Fruit fly (Drosophila melanogaster) whole organism, pupa: ENCODE results near the gene AANATL3.

Source experiments
- CG10348 ChIP-seq: fragments of 200-800 bp; sonication (Bioruptor generic); IDR thresholded peaks from 2 replicates; pipeline ENCODE4 v1.3.6; 2022; ENCODE audit warnings: missing biosample characterization, missing genetic modification characterization
- CG12605 ChIP-seq: fragments of 200-800 bp; sonication (Bioruptor generic); IDR thresholded peaks from 2 replicates; pipeline ENCODE4 v1.3.6; 2022; ENCODE audit warnings: missing biosample characterization, missing genetic modification characterization
- CG13204 ChIP-seq: fragments of 200-800 bp; sonication (Bioruptor generic); optimal IDR thresholded peaks from 2 replicates; lab custom pipeline; 2018; ENCODE audit warnings: missing biosample characterization, mild to moderate bottlenecking, missing genetic modification characterization, moderate library complexity
- CG14655 ChIP-seq: fragments of 200-800 bp; sonication (Bioruptor generic); optimal IDR thresholded peaks from 3 replicates; lab custom pipeline; 2017; ENCODE audit warnings: mild to moderate bottlenecking, missing biosample characterization, missing genetic modification reagents, missing genetic modification characterization
- CG15710 ChIP-seq: fragments of 200-800 bp; sonication (Bioruptor generic); optimal IDR thresholded peaks from 2 replicates; lab custom pipeline; 2018; ENCODE audit warnings: missing biosample characterization, mild to moderate bottlenecking, missing genetic modification characterization, moderate library complexity
- CG17806 ChIP-seq: fragments of 200-800 bp; sonication (Bioruptor generic); optimal IDR thresholded peaks from 2 replicates; lab custom pipeline; 2018; ENCODE audit warnings: missing biosample characterization, mild to moderate bottlenecking, missing genetic modification characterization, moderate library complexity
- CG32121 ChIP-seq: fragments of 200-800 bp; sonication (Bioruptor generic); IDR thresholded peaks from 2 replicates; pipeline ENCODE4 v1.3.6; 2022; ENCODE audit warnings: missing biosample characterization, missing genetic modification characterization
- CG34367 ChIP-seq: fragments of 200-800 bp; sonication (Bioruptor generic); optimal IDR thresholded peaks from 2 replicates; lab custom pipeline; 2018; ENCODE audit warnings: missing biosample characterization, mild to moderate bottlenecking, missing genetic modification characterization
- CG4496 ChIP-seq: fragments of 200-800 bp; sonication (Bioruptor generic); IDR thresholded peaks from 3 replicates; pipeline ENCODE4 v1.3.6; 2022; ENCODE audit warnings: missing biosample characterization, missing genetic modification characterization
- CG8159 ChIP-seq: fragments of 200-800 bp; sonication (Bioruptor generic); optimal IDR thresholded peaks from 3 replicates; lab custom pipeline; 2018; ENCODE audit warnings: missing biosample characterization, mild to moderate bottlenecking, missing genetic modification characterization, moderate library complexity
- CG8301 ChIP-seq: fragments of 200-800 bp; sonication (Bioruptor generic); optimal IDR thresholded peaks from 2 replicates; lab custom pipeline; 2018; ENCODE audit warnings: missing biosample characterization, mild to moderate bottlenecking, missing genetic modification characterization
- CG9948 ChIP-seq: fragments of 200-800 bp; sonication (Bioruptor generic); optimal IDR thresholded peaks from 2 replicates; lab custom pipeline; 2018; ENCODE audit warnings: missing biosample characterization, mild to moderate bottlenecking, missing genetic modification characterization, moderate library complexity
- D1 ChIP-seq: fragments of 200-800 bp; sonication (Bioruptor generic); optimal IDR thresholded peaks from 2 replicates; lab custom pipeline; 2018; ENCODE audit warnings: missing biosample characterization, mild to moderate bottlenecking, missing genetic modification characterization, moderate library complexity
- EcR ChIP-seq: fragments of 200-800 bp; sonication (Bioruptor generic); optimal IDR thresholded peaks from 3 replicates; lab custom pipeline; 2019; ENCODE audit warnings: missing biosample characterization, missing genetic modification characterization, mild to moderate bottlenecking, moderate library complexity, missing genetic modification reagents
- Ets98B ChIP-seq: fragments of 200-800 bp; sonication (Bioruptor generic); IDR thresholded peaks from 2 replicates; pipeline ENCODE4 v1.3.6; 2022; ENCODE audit warnings: missing biosample characterization, missing genetic modification characterization
- Pif1A ChIP-seq: fragments of 200-800 bp; sonication (Bioruptor generic); optimal IDR thresholded peaks from 3 replicates; lab custom pipeline; 2016; ENCODE audit warnings: missing biosample characterization, missing genetic modification characterization
- Pif1B ChIP-seq: fragments of 200-800 bp; sonication (Bioruptor generic); optimal IDR thresholded peaks from 3 replicates; lab custom pipeline; 2016; ENCODE audit warnings: missing biosample characterization, missing genetic modification characterization
- Snoo ChIP-seq: fragments of 200-800 bp; sonication (Bioruptor generic); optimal IDR thresholded peaks from 3 replicates; lab custom pipeline; 2017; ENCODE audit warnings: missing biosample characterization, mild to moderate bottlenecking, missing genetic modification characterization, inconsistent platforms
- fd96Ca ChIP-seq: fragments of 200-800 bp; sonication (Bioruptor generic); IDR thresholded peaks from 3 replicates; pipeline ENCODE4 v1.3.6; 2022; ENCODE audit warnings: missing biosample characterization, missing genetic modification characterization
- gl ChIP-seq: fragments of 200-800 bp; sonication (Bioruptor generic); optimal IDR thresholded peaks from 2 replicates; lab custom pipeline; 2018; ENCODE audit warnings: missing biosample characterization, mild to moderate bottlenecking, missing genetic modification characterization
- rn ChIP-seq: fragments of 200-800 bp; sonication (Bioruptor generic); IDR thresholded peaks from 2 replicates; pipeline ENCODE4 v1.3.6; 2022; ENCODE audit warnings: missing biosample characterization, missing genetic modification characterization

The AANATL3 gene

DNA sequence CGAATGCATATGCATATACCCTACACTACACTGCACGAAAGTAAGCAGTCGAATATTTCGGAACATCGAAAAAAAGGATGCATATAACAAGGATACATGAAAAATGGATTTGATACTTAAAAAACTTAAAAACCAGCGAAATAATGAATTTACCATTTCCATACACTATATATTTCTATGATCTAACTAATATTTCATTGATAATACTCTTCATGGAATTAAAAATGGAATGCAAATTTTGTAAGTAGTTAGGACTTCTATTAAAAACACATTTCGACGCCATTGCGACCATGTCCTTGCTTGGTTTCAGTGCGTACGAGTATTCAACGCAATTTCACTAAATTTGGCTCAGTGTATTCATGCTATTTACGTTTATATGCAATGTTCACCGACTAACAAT lies 23.5 kb downstream of the AANATL3 start:
- TF ChIP-seq D1 (no peak), Snoo (tag; lab: Kevin White, UChicago) (peak; percentile 15), CG12605 (GFP tag; lab: Robert Waterston, UW) (no peak), Ets98B (no peak), rn (GFP tag; lab: Robert Waterston, UW) (no peak), CG4496 (GFP tag; lab: Robert Waterston, UW) (no peak), Pif1B (peak; percentile 48), Pif1A (peak; percentile 42), EcR (GFP tag; lab: Kevin White, UChicago) (no peak), CG14655 (GFP tag; lab: Kevin White, UChicago) (peak; percentile 67), CG15710 (tag; lab: Kevin White, UChicago) (peak; percentile 57), CG9948 (tag; lab: Kevin White, UChicago) (peak; percentile 63), CG17806 (tag; lab: Kevin White, UChicago) (peak; percentile 48), CG8301 (peak; percentile 43), CG13204 (GFP tag; lab: Kevin White, UChicago) (no peak), gl (tag; lab: Kevin White, UChicago) (no peak), CG8159 (tag; lab: Kevin White, UChicago) (peak; percentile 69), CG34367 (tag; lab: Kevin White, UChicago) (no peak), fd96Ca (GFP tag; lab: Robert Waterston, UW) (no peak), CG10348 (GFP tag; lab: Robert Waterston, UW) (no peak), CG32121 (no peak)

DNA sequence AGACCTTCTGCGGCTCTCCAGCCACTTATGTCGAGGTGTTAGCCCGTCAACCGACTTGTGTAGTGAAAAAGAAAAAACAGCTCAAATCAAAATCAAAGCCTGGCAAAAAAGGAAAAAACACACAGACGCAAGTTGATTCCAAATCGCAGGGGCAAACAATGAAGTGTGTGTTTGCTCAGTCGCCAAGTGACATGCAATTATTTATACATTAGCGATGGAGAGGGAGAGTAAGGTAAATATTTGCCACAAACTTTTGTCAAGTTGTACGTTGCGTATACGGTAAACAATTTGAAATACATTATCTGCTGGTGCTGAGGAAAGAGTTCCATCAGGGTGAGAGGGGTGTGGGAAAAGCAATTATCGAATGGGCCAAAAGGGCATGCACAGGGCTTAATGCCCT lies 27.5 kb downstream of the AANATL3 start:
- TF ChIP-seq Ets98B (no peak), CG34367 (tag; lab: Kevin White, UChicago) (no peak), Pif1A (no peak), CG12605 (GFP tag; lab: Robert Waterston, UW) (no peak), gl (tag; lab: Kevin White, UChicago) (no peak), CG17806 (tag; lab: Kevin White, UChicago) (no peak)

DNA sequence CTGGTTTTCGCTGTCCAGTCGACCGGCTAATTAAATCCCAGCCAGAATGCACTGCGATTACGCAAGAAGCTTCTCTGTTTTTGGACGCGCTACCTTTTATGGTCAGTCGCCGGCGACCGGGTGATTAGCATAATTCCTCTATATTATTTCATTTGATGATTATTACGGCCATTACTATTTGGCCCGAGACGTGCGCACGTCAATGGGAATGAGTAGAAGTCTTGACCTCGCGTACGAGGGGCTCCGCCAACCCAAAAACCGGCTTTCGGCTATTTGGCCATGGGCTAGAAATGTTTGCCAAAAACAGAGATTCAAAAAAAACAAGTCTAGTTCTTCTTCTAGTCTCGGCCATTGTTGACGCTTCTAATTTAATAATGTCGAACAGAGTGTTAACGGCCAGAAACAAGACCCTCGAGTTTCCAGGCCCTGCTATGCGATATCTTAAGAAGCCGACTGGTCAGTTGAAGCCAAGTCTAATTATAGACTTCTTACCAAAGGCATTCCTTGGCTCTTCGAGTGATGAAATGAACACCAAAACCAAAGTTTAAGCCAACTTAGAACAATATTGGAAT lies 33.1 kb downstream of the AANATL3 start:
- TF ChIP-seq CG34367 (tag; lab: Kevin White, UChicago): no peak
- no peak for TF ChIP-seq Pif1B
- no peak for TF ChIP-seq CG12605 (GFP tag; lab: Robert Waterston, UW)
- TF ChIP-seq CG32121: no peak
- no peak for TF ChIP-seq CG17806 (tag; lab: Kevin White, UChicago)
- TF ChIP-seq CG14655 (GFP tag; lab: Kevin White, UChicago): no peak
- no peak for TF ChIP-seq D1
- no peak for TF ChIP-seq CG15710 (tag; lab: Kevin White, UChicago)
- TF ChIP-seq fd96Ca (GFP tag; lab: Robert Waterston, UW): no peak
- no peak for TF ChIP-seq CG4496 (GFP tag; lab: Robert Waterston, UW)
- no peak for TF ChIP-seq rn (GFP tag; lab: Robert Waterston, UW)
- no peak for TF ChIP-seq CG8159 (tag; lab: Kevin White, UChicago)
- no peak for TF ChIP-seq Ets98B
- TF ChIP-seq gl (tag; lab: Kevin White, UChicago): no peak
- TF ChIP-seq Pif1A: no peak
- no peak for TF ChIP-seq CG9948 (tag; lab: Kevin White, UChicago)

DNA sequence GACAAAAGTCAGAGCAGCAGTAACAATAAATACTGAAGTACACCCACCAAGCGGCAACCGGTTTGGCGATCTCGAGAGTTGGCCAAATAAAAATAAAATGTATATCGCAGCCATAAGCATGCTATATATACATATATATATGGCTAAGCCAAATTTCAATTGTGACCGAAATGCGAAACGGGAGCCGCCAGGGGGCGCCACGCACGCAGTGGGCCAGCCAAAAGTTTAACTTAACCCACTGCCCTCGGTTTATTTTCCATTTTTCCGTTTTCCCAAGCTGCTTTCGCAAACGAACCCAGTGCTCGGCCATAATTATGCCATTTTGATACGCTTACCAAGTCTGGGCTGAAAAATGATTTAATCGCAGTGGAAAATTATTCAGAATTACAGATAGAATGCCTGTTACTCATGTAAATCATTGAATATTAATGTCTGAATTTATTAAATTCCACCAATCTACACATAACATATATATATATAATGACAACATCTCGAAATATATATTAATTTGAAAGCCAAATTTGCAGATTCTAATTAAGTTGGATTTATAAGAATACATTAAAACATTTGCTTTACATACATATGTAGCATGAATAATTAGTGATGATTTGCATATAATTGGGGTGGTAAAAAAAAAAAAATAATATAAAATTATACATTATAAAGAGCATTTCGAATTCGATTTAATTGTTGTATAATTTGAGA lies 35.8 kb downstream of the AANATL3 start:
- TF ChIP-seq CG15710 (tag; lab: Kevin White, UChicago) (peak; percentile 9), CG8159 (tag; lab: Kevin White, UChicago) (peak; percentile 27), CG9948 (tag; lab: Kevin White, UChicago) (no peak), CG14655 (GFP tag; lab: Kevin White, UChicago) (peak; percentile 33), gl (tag; lab: Kevin White, UChicago) (no peak), CG34367 (tag; lab: Kevin White, UChicago) (no peak), CG32121 (no peak), fd96Ca (GFP tag; lab: Robert Waterston, UW) (no peak)

DNA sequence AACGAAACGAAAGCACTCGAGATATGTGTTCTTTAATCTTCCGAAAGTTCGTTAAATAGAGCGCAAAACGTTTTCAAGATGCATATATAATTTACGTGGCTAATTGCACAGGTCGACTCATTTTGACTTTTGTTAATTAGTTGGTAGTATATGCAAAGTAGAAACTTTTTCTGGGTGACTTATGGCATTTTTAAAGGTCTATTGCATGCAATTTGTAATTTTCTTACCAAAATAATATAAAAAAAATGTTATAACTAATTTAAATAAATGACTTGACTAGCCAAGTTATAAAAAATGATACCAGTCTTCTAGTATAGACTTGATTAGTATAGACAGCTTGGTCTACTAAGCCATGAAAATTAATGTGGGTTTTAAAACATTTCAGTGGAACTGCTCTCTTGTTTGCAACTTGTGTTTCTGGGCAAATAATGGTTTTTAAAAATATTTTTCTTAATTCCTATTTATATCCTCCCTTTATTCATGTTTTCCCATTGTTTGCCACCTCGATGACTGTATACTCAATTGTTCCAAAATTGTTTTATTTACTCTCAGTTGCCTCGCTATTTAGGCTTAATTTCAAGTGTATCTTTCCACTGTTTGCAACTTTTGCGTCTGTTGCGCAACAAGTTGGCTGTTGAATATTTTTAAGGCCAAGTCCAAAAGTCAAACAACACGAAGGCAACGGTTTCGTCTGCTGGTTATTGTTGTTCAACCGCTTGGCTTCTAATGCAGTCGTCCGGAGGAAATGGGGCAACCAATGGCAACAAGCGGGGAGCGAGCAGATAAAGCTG lies 37.5 kb downstream of the AANATL3 start:
- TF ChIP-seq CG32121 (0 out of 2 replicates have a peak, but pooled peaks have one; percentile 26), CG14655 (GFP tag; lab: Kevin White, UChicago) (peak; percentile 45), rn (GFP tag; lab: Robert Waterston, UW) (no peak), EcR (GFP tag; lab: Kevin White, UChicago) (no peak)
